Worm (Caenorhabditis elegans) whole organism, L1 larva: ENCODE data around the gene F54D12.8.

Experiments
- C34B4.2 ChIP-seq: sonication (generic microtip); optimal IDR thresholded peaks from 2 replicates; lab custom pipeline; 2017; ENCODE audit warnings: mild to moderate bottlenecking, missing genetic modification characterization, missing compliant biosample characterization
- F16B12.6 ChIP-seq: fragments of 150-350 bp; optimal IDR thresholded peaks from 2 replicates; lab custom pipeline; 2014; ENCODE audit warnings: missing biosample characterization, missing genetic modification characterization
- alr-1 ChIP-seq: fragments of 200-800 bp; sonication (Bioruptor generic); optimal IDR thresholded peaks from 2 replicates; lab custom pipeline; 2018; ENCODE audit warnings: borderline replicate concordance, mild to moderate bottlenecking, missing genetic modification characterization, missing compliant biosample characterization
- blmp-1 ChIP-seq: fragments of 150-350 bp; optimal IDR thresholded peaks from 2 replicates; lab custom pipeline; 2014; ENCODE audit warnings: missing biosample characterization, missing genetic modification characterization
- ceh-63 ChIP-seq: fragments of 200-800 bp; sonication (Bioruptor generic); optimal IDR thresholded peaks from 2 replicates; lab custom pipeline; 2018; ENCODE audit warnings: mild to moderate bottlenecking, missing genetic modification characterization, missing compliant biosample characterization
- ceh-88 ChIP-seq: fragments of 200-800 bp; sonication (Bioruptor generic); IDR thresholded peaks from 2 replicates; pipeline ENCODE4 v1.3.6; 2022; ENCODE audit warnings: missing genetic modification characterization, missing compliant biosample characterization
- efl-1 ChIP-seq, 4 experiments: fragments of 150-350 bp; optimal IDR thresholded peaks in 3 of 4; peaks in 1 of 4; 1 replicate in 1 of 4; 2 replicates in 3 of 4; lab custom pipeline; 2014; ENCODE audit warnings: missing biosample characterization in 2 of 4, missing genetic modification characterization in 2 of 4, missing genetic modification reagents in 2 of 4
- efl-3 ChIP-seq: fragments of 200-800 bp; sonication (Bioruptor generic); optimal IDR thresholded peaks from 2 replicates; lab custom pipeline; 2018; ENCODE audit warnings: mild to moderate bottlenecking, missing genetic modification characterization, missing compliant biosample characterization
- egl-13 ChIP-seq: sonication (generic microtip); optimal IDR thresholded peaks from 2 replicates; lab custom pipeline; 2016; ENCODE audit warnings: missing genotype, missing genetic modification reagents, missing genetic modification characterization, missing compliant biosample characterization
- ets-5 ChIP-seq: fragments of 200-800 bp; sonication (Bioruptor generic); IDR thresholded peaks from 2 replicates; pipeline ENCODE4 v1.3.6; 2022; ENCODE audit warnings: missing genetic modification characterization, missing compliant biosample characterization
- fkh-10 ChIP-seq: sonication (generic microtip); optimal IDR thresholded peaks from 2 replicates; lab custom pipeline; 2017; ENCODE audit warnings: missing biosample characterization, missing genetic modification reagents, missing genetic modification characterization
- fkh-4 ChIP-seq: sonication (generic microtip); optimal IDR thresholded peaks from 2 replicates; lab custom pipeline; 2016; ENCODE audit warnings: missing compliant biosample characterization, missing genetic modification characterization, borderline replicate concordance
- fkh-8 ChIP-seq: sonication (generic microtip); optimal IDR thresholded peaks from 2 replicates; lab custom pipeline; 2016; ENCODE audit warnings: mild to moderate bottlenecking, missing genetic modification characterization, missing compliant biosample characterization
- fos-1 ChIP-seq: fragments of 150-350 bp; optimal IDR thresholded peaks from 2 replicates; lab custom pipeline; 2014; ENCODE audit warnings: missing biosample characterization, missing genetic modification characterization
- grh-1 ChIP-seq: fragments of 200-800 bp; sonication (Bioruptor generic); IDR thresholded peaks from 2 replicates; pipeline ENCODE4 v1.3.6; 2022; ENCODE audit warnings: missing genetic modification reagents, missing genetic modification characterization, missing compliant biosample characterization
- hlh-4 ChIP-seq: sonication (generic microtip); optimal IDR thresholded peaks from 2 replicates; lab custom pipeline; 2016; ENCODE audit warnings: mild to moderate bottlenecking, missing genetic modification characterization, missing compliant biosample characterization
- hpl-2 ChIP-seq: fragments of 150-350 bp; optimal IDR thresholded peaks from 2 replicates; lab custom pipeline; 2014; ENCODE audit warnings: missing biosample characterization, missing genetic modification reagents, missing genetic modification characterization
- jun-1 ChIP-seq: fragments of 150-350 bp; optimal IDR thresholded peaks from 2 replicates; lab custom pipeline; 2014; ENCODE audit warnings: missing biosample characterization, missing genetic modification reagents, missing genetic modification characterization
- lin-15B ChIP-seq: fragments of 150-350 bp; sonication (generic microtip); optimal IDR thresholded peaks from 3 replicates; lab custom pipeline; 2014; ENCODE audit warnings: missing biosample characterization, missing genetic modification characterization
- lin-39 ChIP-seq: fragments of 150-350 bp; optimal IDR thresholded peaks from 2 replicates; lab custom pipeline; 2014; ENCODE audit warnings: missing biosample characterization, missing genetic modification reagents, missing genetic modification characterization
- mdl-1 ChIP-seq, 2 experiments: fragments of 150-350 bp; optimal IDR thresholded peaks; 2 replicates each; lab custom pipeline; 2014 to 2017; ENCODE audit warnings: missing biosample characterization in 2 of 2, missing genetic modification characterization in 2 of 2, inconsistent platforms in 1 of 2
- nhr-12 ChIP-seq: sonication (generic microtip); optimal IDR thresholded peaks from 2 replicates; lab custom pipeline; 2017; ENCODE audit warnings: missing biosample characterization, missing genetic modification characterization
- nhr-20 ChIP-seq: sonication (generic microtip); optimal IDR thresholded peaks from 2 replicates; lab custom pipeline; 2016; ENCODE audit warnings: mild to moderate bottlenecking, missing genetic modification characterization, missing compliant biosample characterization
- nhr-237 ChIP-seq: fragments of 150-350 bp; optimal IDR thresholded peaks from 2 replicates; lab custom pipeline; 2014; ENCODE audit warnings: missing biosample characterization, missing genetic modification characterization
- nhr-28 ChIP-seq: fragments of 150-350 bp; optimal IDR thresholded peaks from 2 replicates; lab custom pipeline; 2014; ENCODE audit warnings: missing biosample characterization, missing genetic modification characterization
- nhr-47 ChIP-seq: sonication (generic microtip); optimal IDR thresholded peaks from 2 replicates; lab custom pipeline; 2016; ENCODE audit warnings: mild to moderate bottlenecking, missing genetic modification characterization, moderate library complexity, missing compliant biosample characterization
- nhr-85 ChIP-seq: sonication (generic microtip); peaks from one replicate; lab custom pipeline; 2016; ENCODE audit warnings: missing genetic modification characterization, inconsistent platforms, missing compliant biosample characterization
- rnt-1 ChIP-seq: sonication (generic microtip); optimal IDR thresholded peaks from 2 replicates; lab custom pipeline; 2016; ENCODE audit warnings: mild to moderate bottlenecking, missing genetic modification characterization, moderate library complexity, missing compliant biosample characterization
- skn-1 ChIP-seq: fragments of 150-350 bp; optimal IDR thresholded peaks from 2 replicates; lab custom pipeline; 2014; ENCODE audit warnings: missing biosample characterization, missing genetic modification characterization
- snu-23 ChIP-seq: sonication (generic microtip); optimal IDR thresholded peaks from 2 replicates; lab custom pipeline; 2016; ENCODE audit warnings: missing genetic modification characterization, missing compliant biosample characterization
- tbx-2 ChIP-seq: sonication (generic microtip); optimal IDR thresholded peaks from 2 replicates; lab custom pipeline; 2016; ENCODE audit warnings: missing genetic modification characterization, missing compliant biosample characterization
- unc-130 ChIP-seq: fragments of 150-350 bp; optimal IDR thresholded peaks from 2 replicates; lab custom pipeline; 2017; ENCODE audit warnings: missing biosample characterization, missing genetic modification characterization, inconsistent platforms
- unc-30 ChIP-seq: sonication (generic microtip); optimal IDR thresholded peaks from 2 replicates; lab custom pipeline; 2017; ENCODE audit warnings: missing biosample characterization, missing genetic modification characterization
- vab-15 ChIP-seq: sonication (generic microtip); optimal IDR thresholded peaks from 2 replicates; lab custom pipeline; 2017; ENCODE audit warnings: missing genotype, mild to moderate bottlenecking, missing genetic modification characterization, missing compliant biosample characterization
- zag-1 ChIP-seq: fragments of 150-350 bp; optimal IDR thresholded peaks from 2 replicates; lab custom pipeline; 2014; ENCODE audit warnings: missing biosample characterization, missing genetic modification characterization
- ztf-4 ChIP-seq: fragments of 150-350 bp; optimal IDR thresholded peaks from 2 replicates; lab custom pipeline; 2014; ENCODE audit warnings: missing biosample characterization, missing genetic modification characterization

Gene F54D12.8

DNA sequence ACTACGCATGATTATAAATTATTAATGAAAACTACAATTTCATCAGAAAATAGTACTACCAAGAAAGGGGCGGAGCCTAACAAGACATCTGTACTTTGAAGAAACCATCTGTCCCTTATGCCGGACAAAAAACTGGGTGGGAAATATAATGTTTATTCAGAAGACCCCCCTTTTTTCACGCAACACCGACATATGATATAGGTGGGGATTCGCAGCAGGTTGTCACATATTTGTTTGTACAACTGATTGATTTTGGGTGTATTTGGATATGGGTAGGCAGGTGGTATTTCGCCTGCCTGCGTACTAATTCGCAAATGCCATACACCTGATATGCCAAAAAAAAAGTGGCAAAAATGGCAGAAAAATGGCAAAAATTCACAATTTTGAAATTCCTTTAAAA lies 25.8 kb upstream of the F54D12.8 start, which contains the start of gene Y51H7C.10:
Gene Y51H7C.10 (minus strand): TSS at position 101 of the 400 bp plus-strand sequence.
- TF ChIP-seq nhr-12 (no peak), efl-1 (optimal IDR thresholded peaks at IDR 0.05; lab: Kevin White, UChicago) (no peak), efl-1 (GFP tag; optimal IDR thresholded peaks at IDR 0.05 in 1 of 2; lab: Kevin White, UChicago) (peak in 1 of 2 experiments; percentile 33), nhr-20 (tag; lab: Kevin White, UChicago) (no peak)

- TF ChIP-seq rnt-1: no peak
- no peak for TF ChIP-seq alr-1
- no peak for TF ChIP-seq vab-15
- no peak for TF ChIP-seq zag-1 (tag; lab: Kevin White, UChicago)
- no peak for TF ChIP-seq egl-13 (tag; lab: Kevin White, UChicago)
- no peak for TF ChIP-seq ceh-63 (GFP tag; lab: Kevin White, UChicago)
- TF ChIP-seq nhr-47: no peak
- no peak for TF ChIP-seq nhr-28
- TF ChIP-seq nhr-237: no peak
- no peak for TF ChIP-seq nhr-85 (tag; lab: Kevin White, UChicago)
- TF ChIP-seq hpl-2 (GFP tag; lab: Kevin White, UChicago): no peak
- no peak for TF ChIP-seq snu-23
- TF ChIP-seq jun-1 (tag; lab: Kevin White, UChicago): no peak
- TF ChIP-seq fkh-8 (tag; lab: Kevin White, UChicago): no peak
- no peak for TF ChIP-seq ets-5 (GFP tag; lab: Robert Waterston, UW)
- no peak for TF ChIP-seq skn-1 (tag; lab: Kevin White, UChicago)
- no peak for TF ChIP-seq F16B12.6 (tag; lab: Kevin White, UChicago)
- TF ChIP-seq fos-1 (tag; lab: Kevin White, UChicago): no peak
- no peak for TF ChIP-seq lin-15B (tag; lab: Kevin White, UChicago)
- TF ChIP-seq ztf-4: no peak
- TF ChIP-seq, all 84 proteins: peak for 0
Measured at ce11 chrII:1420806-1421463, 23.1 kb upstream of the F54D12.8 start.

DNA sequence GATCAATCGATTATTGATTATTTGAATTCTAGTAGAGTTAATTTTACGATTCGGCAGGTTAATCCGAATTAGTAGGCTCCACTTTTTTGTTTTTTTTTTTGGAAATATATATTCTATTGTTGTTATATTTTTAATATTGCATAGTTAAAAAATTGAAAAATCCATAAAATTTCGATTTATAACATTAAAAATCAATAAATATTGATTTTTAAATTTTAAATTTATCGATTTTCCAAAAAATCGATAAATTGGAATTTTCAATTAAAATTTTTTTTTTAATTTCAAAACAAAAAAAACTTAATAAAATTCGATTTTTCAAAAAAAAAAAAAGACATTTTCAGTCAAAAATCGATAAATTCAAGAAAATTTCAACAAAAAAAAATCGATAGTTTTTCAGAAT lies 22.2 kb upstream of the F54D12.8 start:
- TF ChIP-seq ztf-4 (no peak), mdl-1 (tag; optimal IDR thresholded peaks at IDR 0.05; lab: Kevin White, UChicago) (no peak), efl-1 (optimal IDR thresholded peaks at IDR 0.05; lab: Kevin White, UChicago) (no peak), efl-1 (GFP tag; optimal IDR thresholded peaks at IDR 0.05 in 1 of 2; lab: Kevin White, UChicago) (peak in 1 of 2 experiments; percentile 86)

DNA sequence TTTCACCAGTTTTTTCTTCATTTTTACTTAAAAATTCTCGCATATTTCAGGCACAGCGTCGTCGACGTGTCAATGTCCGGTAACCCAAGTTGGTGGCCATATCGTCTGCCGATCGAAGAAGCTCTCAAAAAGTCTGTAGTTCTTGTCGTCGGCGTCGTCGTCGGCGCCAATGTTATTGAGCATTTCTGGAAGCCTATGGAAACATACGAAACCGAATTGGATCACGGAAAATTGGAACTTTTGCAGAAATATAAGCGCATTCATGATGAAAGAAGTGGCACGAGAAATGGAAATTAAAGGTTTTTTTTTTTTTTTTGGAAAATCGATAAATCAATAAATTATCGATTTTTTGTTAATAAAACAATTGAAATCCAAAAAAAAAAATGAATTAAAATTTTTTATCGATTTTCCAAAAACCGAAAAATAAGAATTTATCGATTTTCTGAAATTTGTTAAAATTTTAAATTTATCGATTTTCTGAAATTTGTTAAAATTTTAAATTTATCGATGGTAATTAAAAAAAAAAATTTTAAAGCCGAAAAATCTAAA lies 14.6 kb upstream of the F54D12.8 start, which contains the start of gene alkb-1:
Gene alkb-1 (plus strand): TSS at position 51 of the 549 bp plus-strand sequence.
- TF ChIP-seq lin-39 (tag; lab: Kevin White, UChicago): no peak
- TF ChIP-seq mdl-1 (tag; optimal IDR thresholded peaks at IDR 0.05; lab: Kevin White, UChicago): no peak
- TF ChIP-seq tbx-2 (tag; lab: Kevin White, UChicago): no peak
- no peak for TF ChIP-seq blmp-1 (tag; lab: Kevin White, UChicago)
- no peak for TF ChIP-seq efl-3 (GFP tag; lab: Kevin White, UChicago)
- no peak for TF ChIP-seq lin-15B (tag; lab: Kevin White, UChicago)
- no peak for TF ChIP-seq unc-30
- TF ChIP-seq unc-130 (tag; lab: Kevin White, UChicago): no peak
- TF ChIP-seq grh-1 (GFP tag; lab: Robert Waterston, UW): no peak
- TF ChIP-seq vab-15: no peak
- no peak for TF ChIP-seq ceh-63 (GFP tag; lab: Kevin White, UChicago)
- TF ChIP-seq, all 84 proteins: peak for 0

- TF ChIP-seq nhr-20 (tag; lab: Kevin White, UChicago): no peak
- TF ChIP-seq C34B4.2 (tag; lab: Kevin White, UChicago): no peak
- TF ChIP-seq fkh-10: no peak
- no peak for TF ChIP-seq fkh-4 (tag; lab: Kevin White, UChicago)
- TF ChIP-seq nhr-237: no peak
- TF ChIP-seq hlh-4 (tag; lab: Kevin White, UChicago): no peak
- TF ChIP-seq vab-15: no peak
- TF ChIP-seq ceh-88 (GFP tag; lab: Robert Waterston, UW): no peak
- no peak for TF ChIP-seq nhr-85 (tag; lab: Kevin White, UChicago)
Measured at ce11 chrII:1411372-1411771, 13.5 kb upstream of the F54D12.8 start, which contains the start of gene Y51H7C.9. TSS of gene Y51H7C.9 (minus strand) at chrII:1411472.
